Fruit fly (Drosophila melanogaster): ENCODE measurements around the gene p38c.
A peak's percentile ranks its signal among the peaks of the same experiment; 100 is the strongest.

DNA sequence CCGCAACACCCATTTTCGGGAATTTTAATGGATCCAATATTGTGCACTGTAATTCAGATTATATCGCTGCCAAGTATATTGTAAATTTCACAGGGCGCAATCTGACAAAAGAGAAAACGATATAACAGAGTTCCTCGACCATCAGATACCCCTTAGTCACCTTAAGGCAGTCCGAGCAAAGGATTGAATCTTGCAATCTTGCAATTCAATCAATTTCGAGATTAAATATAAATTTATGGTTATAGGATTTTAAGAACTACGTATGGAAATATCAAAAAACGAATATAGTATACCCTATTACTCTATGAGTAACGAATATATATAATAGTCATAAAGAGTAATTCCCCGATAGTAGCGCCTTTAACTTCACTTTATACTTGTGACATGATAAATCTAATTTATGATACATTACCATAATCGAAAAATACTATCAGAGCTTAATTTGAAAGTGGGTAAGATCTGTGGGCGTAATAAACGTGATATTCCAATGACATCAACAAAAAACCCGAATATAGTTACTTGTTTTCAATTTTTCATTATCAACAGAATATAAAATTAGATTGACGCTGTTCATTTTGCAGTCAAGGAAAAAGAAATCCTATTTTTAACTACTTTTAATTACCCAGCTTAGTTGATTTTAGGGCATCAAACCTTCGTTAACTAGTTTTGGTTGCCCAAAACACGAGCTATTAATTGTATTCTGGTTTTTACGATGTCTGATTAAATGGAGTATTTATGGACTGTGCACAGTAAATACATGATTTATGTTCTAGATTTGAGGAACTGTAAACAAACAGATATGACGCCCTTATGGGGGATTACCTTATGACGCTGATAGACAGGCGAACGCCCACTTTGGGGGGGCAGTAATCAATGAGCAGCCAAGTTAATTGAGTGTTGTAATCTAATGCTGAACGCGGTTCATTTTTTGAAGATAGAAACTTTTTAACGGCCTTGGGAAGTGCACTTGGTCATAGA, 11.2 kb downstream of the p38c start:
- no peak for TF ChIP-seq Dif (GFP tag; optimal IDR thresholded peaks at IDR 0.05; ENCODE audit: partially characterized antibody)
- no peak for TF ChIP-seq dmrt93B (GFP tag; optimal IDR thresholded peaks at IDR 0.05)
- TF ChIP-seq foxo (GFP tag; optimal IDR thresholded peaks at IDR 0.05) = no peak
- TF ChIP-seq sv (GFP tag; optimal IDR thresholded peaks at IDR 0.05) = no peak
- no peak for TF ChIP-seq Hr78 (GFP tag; optimal IDR thresholded peaks at IDR 0.05)
- no peak for TF ChIP-seq lola (GFP tag; optimal IDR thresholded peaks at IDR 0.05)
- TF ChIP-seq sage (GFP tag; optimal IDR thresholded peaks at IDR 0.05) = no peak
- peak; percentile 5 for TF ChIP-seq fru (GFP tag; optimal IDR thresholded peaks at IDR 0.05)
- no peak for TF ChIP-seq psq (GFP tag; optimal IDR thresholded peaks at IDR 0.05)
- TF ChIP-seq jim (GFP tag; optimal IDR thresholded peaks at IDR 0.05) = no peak

All from whole organism, wandering third instar larva.